Fruit fly (Drosophila melanogaster): ENCODE measurements around the gene CG43322.

CG43322 gene

DNA sequence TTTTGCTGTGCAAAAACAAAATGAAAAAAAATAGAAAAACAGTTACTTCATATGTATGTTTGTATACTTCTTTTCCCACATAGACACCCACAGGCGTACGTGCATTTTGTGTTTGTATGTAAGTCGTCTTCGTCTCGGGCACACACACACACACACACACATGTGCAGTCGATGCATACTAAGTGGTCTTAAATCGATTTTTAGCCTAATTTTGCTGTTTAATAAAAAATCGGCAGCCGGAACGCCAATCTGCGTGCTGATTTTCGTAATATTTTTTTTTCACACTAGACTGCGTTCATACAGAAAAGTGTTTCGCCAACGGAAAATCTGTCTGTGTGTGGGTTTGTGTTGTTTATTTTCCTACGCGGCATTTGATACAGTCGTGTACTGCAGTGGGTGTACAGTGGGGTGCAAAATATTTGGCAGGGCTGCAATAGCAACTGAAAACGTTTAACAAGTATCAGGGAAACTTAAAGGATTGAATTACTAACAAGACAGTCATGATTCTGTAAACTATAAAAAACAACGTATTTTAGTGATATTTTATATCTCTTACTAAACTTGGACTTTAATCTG, 20.0 kb downstream of the CG43322 start:
- TF ChIP-seq h (optimal IDR thresholded peaks at IDR 0.05): no peak
- no peak for TF ChIP-seq insv (optimal IDR thresholded peaks at IDR 0.05)
- no peak for TF ChIP-seq ttk (optimal IDR thresholded peaks at IDR 0.05)
- TF ChIP-seq Myc (optimal IDR thresholded peaks at IDR 0.05): no peak
- no peak for TF ChIP-seq psq (optimal IDR thresholded peaks at IDR 0.05)
- no peak for TF ChIP-seq Sin3A (optimal IDR thresholded peaks at IDR 0.05)

DNA sequence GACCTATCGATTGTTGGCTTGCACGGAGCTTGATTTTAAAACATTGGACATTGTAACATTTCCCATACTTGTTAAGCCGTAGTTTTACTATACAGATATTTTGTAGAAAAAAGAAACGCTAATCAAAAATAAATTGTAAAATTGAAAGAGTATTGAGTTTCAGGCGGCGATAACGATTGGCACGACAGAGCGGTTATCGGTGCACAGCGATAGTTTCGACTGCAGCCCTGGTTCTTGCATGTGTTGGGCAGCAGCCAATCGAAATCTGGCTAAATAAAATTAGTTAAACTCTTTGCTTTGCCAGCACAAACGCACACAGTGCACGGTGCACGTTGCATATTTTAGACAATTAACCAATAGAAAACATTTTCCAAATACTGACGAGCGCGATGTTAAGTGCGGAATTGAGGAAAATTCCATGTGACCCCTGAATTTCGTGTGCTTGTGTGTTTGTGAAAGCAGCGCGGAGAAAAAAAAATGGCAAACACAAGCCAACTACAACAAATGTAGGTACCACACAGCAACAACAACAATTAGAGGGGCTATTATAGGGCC, 24.7 kb downstream of the CG43322 start, which contains the start of gene milt:
Gene milt (plus strand): TSS at position 51 of the 555 bp plus-strand sequence.
- TF ChIP-seq ttk (optimal IDR thresholded peaks at IDR 0.05) (no peak), h (optimal IDR thresholded peaks at IDR 0.05) (no peak), Sin3A (optimal IDR thresholded peaks at IDR 0.05) (no peak), insv (optimal IDR thresholded peaks at IDR 0.05) (no peak), Myc (optimal IDR thresholded peaks at IDR 0.05) (no peak), psq (optimal IDR thresholded peaks at IDR 0.05) (no peak)

DNA sequence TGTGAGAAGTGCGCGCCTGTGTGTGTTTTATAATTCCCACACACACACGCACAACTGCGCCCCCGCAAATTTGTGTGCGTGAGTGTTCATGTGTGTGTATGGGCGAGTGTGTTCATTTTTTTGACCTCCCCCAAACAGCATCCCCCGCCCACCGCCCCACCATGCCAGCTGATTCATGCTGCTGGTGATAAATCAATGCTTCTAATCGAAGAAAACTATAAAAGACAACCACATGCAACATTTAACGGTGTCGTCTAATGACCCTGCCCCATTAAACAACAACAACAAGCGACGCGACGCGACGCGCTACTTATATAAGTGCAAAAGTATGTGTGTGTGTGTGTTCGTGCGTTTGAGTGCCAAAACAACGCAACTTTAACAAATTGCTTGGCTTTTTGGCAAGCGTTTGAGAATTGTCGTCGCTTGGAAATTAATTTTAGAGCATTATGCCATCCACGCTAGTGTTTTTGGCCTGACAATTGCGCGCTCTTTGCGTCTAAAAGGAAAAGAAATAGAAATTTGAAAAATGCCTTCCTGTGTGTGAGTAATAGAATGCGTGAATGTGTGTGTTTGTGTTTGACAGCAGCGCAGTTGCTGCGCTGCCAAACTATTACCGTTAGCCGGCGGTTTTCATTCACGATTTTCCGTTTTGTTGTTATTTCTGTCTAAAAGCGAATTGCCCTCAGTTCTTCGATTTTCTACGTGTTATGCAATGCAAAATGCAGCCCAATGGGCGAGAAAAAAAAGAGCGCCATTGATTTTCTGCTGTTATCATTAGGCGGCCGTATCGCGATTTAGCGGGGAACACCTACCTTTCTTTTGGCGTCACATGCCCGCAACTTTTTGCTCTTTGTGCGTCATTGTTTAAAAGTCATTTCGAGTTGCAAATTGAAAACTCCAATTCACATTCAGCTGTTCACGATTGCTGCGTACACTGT, 25.5 kb downstream of the CG43322 start:
- TF ChIP-seq h (optimal IDR thresholded peaks at IDR 0.05) (no peak), psq (optimal IDR thresholded peaks at IDR 0.05) (no peak), ttk (optimal IDR thresholded peaks at IDR 0.05) (no peak), Myc (optimal IDR thresholded peaks at IDR 0.05) (no peak), insv (optimal IDR thresholded peaks at IDR 0.05) (no peak), Sin3A (optimal IDR thresholded peaks at IDR 0.05) (no peak)

DNA sequence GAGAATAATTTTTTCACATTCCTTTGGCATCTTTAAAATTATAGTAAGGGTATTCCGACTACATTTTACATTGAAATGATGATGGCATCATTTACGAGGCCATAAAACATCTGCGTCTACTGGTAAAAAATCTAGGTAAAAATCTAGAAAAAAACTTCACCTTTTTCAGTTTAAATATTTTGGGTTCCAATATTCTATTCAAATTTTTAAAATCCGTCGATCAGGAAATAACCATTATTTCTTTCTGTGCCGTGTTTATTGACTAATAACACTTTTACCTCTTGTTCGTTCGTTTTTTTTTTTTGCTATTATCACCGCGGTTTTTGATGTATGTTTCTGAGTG, 26.1 kb downstream of the CG43322 start:
- no peak for TF ChIP-seq Myc (optimal IDR thresholded peaks at IDR 0.05)
- no peak for TF ChIP-seq h (optimal IDR thresholded peaks at IDR 0.05)
- no peak for TF ChIP-seq insv (optimal IDR thresholded peaks at IDR 0.05)
- no peak for TF ChIP-seq psq (optimal IDR thresholded peaks at IDR 0.05)
- no peak for TF ChIP-seq ttk (optimal IDR thresholded peaks at IDR 0.05)
- TF ChIP-seq Sin3A (optimal IDR thresholded peaks at IDR 0.05): no peak

DNA sequence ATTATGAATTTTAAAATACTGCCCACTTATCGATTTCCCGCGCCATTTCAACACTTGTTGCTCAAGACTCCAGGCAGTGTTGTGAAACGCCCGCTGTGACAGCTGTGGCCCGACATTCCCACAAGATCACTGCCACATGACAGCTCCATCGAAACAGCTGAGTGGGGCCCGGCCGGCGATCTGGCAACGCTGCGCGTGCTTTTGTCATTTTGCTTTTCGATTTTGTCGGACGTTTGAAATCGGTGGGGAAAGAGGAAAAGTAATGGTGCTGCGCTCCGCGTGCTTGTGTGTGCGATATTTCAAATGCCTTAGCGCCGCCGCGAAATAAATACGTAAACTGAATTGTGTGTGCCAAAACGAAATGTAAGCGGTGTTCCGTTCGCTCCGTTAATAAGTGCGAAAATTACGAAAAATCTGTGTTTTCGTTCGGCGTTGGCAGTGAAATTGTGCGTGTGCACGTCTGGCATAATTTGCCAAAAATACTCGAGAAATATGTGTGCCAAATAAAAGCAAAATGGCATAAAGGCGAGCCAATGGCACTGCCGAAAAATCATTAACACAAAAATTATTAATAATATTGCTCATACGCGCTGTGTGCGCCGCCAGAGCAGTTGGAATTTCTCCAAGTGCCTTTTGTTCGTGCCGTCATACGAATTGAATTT, 29.1 kb downstream of the CG43322 start:
- no peak for TF ChIP-seq psq (optimal IDR thresholded peaks at IDR 0.05)
- TF ChIP-seq Sin3A (optimal IDR thresholded peaks at IDR 0.05): no peak
- TF ChIP-seq Myc (optimal IDR thresholded peaks at IDR 0.05): no peak
- TF ChIP-seq insv (optimal IDR thresholded peaks at IDR 0.05): no peak
- no peak for TF ChIP-seq ttk (optimal IDR thresholded peaks at IDR 0.05)
- TF ChIP-seq h (optimal IDR thresholded peaks at IDR 0.05): no peak

DNA sequence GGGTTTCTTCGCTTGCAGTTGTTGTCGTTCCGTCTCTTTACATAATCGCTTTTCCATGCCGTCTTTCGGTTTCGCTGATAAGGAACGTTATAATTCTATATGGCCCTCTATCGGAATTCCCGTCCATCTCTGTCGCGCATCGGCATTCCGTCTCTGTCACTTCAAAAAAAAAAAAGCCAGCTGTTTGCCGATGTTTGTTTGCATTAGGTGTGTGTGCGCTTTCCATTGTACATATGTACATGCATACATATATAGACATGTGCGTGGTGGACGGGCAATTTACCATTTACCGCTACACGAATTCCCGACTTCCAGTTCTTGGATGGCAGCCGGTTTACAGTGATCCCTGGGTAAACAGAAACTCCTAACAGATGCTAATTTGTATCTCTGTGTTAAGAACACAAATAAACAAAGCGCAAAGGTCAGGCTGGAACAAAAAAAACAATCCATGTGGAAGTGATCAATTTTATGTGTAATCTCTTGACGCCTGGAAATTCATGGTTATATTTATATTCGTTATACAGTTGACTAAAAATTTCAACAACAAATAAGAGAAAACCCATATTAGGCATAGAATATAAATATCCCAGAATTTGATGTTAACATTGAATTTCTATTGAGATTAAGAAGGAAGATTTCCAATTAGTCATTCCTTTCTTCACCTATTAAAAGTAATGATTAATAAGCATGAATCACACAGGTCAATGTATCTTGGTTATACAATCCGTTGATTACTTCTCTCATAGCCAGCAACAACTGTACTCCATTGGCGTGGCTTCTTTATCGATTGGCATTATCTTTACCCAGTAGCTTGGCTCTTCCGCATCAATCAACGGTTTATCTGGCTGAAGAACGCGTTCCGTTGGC, 30.1 kb downstream of the CG43322 start:
- TF ChIP-seq Myc (optimal IDR thresholded peaks at IDR 0.05) (no peak), ttk (optimal IDR thresholded peaks at IDR 0.05) (no peak), psq (optimal IDR thresholded peaks at IDR 0.05) (no peak)

DNA sequence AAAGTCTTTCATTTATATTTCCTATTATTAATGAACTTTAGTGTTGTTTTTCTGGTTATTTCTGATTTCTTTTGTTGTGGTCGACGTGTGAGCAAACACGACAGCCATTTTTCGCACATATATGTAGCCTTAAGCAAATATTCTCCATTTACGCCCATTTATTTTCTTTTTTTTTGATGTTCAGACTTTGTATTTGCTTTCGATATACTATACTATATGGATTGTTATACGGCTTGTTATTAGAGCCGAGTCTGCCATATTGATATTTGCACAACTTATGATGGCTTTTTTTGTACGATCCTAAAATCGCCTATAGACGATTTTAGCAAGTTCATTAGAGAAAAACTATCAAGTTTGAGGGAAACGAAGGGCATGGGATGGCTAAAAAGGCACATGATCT, 34.5 kb downstream of the CG43322 start:
- TF ChIP-seq h (optimal IDR thresholded peaks at IDR 0.05): no peak
- no peak for TF ChIP-seq ttk (optimal IDR thresholded peaks at IDR 0.05)
- no peak for TF ChIP-seq Sin3A (optimal IDR thresholded peaks at IDR 0.05)
- no peak for TF ChIP-seq psq (optimal IDR thresholded peaks at IDR 0.05)
- TF ChIP-seq insv (optimal IDR thresholded peaks at IDR 0.05): no peak
- TF ChIP-seq Myc (optimal IDR thresholded peaks at IDR 0.05): no peak

DNA sequence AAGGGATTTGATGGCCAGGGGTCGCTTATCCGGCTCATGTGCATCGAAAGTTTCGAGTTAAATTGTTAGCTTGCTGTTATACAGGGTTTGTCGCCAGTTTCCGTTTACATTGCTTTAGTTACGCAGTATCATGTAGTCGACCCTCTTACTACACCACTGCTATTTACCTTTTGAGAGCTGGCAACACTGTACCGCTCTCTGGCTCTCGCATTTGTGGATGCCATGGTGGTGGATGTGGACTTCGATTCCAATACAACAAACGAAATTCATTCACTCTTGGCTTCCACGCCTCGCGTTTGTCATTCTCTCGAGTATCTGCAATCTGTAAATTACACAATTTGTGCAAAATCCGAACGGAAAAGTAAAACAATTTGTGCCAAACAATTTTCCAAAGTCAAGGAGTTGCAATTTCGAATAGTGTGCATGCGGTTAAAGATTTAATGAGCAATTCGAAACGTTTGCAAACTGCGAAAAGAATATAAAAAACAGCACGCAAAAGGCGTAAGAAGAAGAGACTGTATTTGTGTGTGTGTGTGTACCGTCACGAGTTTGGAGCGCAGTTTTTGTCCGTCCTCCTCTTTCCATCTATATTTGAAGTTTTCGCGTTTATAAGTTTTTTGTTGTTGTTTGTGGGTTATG, 35.9 kb downstream of the CG43322 start:
- TF ChIP-seq insv (optimal IDR thresholded peaks at IDR 0.05) (no peak), ttk (optimal IDR thresholded peaks at IDR 0.05) (no peak), psq (optimal IDR thresholded peaks at IDR 0.05) (no peak), h (optimal IDR thresholded peaks at IDR 0.05) (no peak), Sin3A (optimal IDR thresholded peaks at IDR 0.05) (no peak), Myc (optimal IDR thresholded peaks at IDR 0.05) (no peak)

DNA sequence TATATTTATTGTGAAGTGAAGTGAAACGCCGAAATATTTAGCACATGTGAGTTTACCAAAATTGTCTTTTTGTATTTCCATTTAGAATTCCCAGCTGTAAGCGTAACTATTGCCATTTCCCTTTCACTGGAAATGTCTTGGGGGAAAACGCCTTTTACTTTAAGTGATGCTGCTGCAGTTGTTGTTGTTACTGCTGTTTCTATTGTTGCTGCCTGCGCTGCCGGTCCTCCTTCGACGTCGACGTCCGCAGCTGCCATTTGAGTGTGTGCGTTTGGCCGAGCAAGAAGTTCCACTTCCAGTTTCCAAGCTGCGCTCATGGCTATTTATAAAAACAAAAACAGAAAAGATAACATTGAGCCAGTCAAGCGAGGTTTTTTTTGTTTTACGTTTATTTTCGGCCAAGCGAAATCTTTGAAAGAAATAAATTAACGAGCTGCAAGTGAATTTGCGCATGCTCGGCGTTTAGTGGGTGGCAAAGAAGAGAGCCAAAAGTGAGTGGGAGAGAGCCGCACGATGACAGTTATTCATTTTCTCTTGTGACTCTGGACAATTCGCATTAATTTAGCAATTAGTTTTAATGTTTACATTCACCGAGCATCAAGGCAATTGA, 36.6 kb downstream of the CG43322 start:
- no peak for TF ChIP-seq insv (optimal IDR thresholded peaks at IDR 0.05)
- TF ChIP-seq psq (optimal IDR thresholded peaks at IDR 0.05): no peak
- no peak for TF ChIP-seq h (optimal IDR thresholded peaks at IDR 0.05)
- TF ChIP-seq Myc (optimal IDR thresholded peaks at IDR 0.05): no peak
- TF ChIP-seq Sin3A (optimal IDR thresholded peaks at IDR 0.05): no peak
- TF ChIP-seq ttk (optimal IDR thresholded peaks at IDR 0.05): no peak

DNA sequence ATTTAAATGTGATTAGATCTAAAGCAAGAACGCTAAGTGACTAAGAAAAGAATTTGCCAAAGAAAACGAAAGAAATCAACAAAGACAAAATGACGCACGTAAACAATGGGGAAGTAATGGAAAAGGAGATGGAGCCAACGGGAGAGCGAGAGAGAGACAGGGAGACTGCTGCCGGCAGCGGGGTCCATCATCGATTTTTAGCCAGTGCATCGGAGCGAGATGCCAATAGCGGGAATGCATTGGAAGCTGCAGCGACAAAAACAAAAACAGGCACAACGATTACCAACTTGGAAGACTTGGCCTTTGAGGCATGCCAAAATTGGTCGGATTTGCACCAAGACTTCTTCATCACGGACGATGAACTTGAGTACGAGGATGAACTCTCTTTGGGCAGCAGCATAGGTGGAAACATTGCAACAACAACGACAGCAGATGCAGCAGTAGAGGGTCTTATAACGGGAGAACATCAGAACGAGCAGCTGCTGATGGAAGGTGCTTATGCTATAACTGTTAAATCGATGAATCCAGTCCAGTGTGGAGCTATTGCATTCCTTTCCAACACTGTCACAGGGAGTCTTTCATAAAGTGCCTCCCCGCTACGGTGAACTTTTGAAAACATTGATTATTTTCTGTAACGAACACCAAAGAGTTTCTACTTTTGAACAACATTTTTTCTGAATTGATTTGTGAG, 37.4 kb downstream of the CG43322 start:
- TF ChIP-seq insv (optimal IDR thresholded peaks at IDR 0.05) (no peak), Sin3A (optimal IDR thresholded peaks at IDR 0.05) (no peak), ttk (optimal IDR thresholded peaks at IDR 0.05) (no peak), Myc (optimal IDR thresholded peaks at IDR 0.05) (no peak), h (optimal IDR thresholded peaks at IDR 0.05) (no peak), psq (optimal IDR thresholded peaks at IDR 0.05) (no peak)
